Worm (Caenorhabditis elegans) whole organism, L2 larva: Measurements from ENCODE around the gene vab-23.

Source experiments
- C34F6.9 ChIP-seq: fragments of 150-350 bp; optimal IDR thresholded peaks from 2 replicates; lab custom pipeline; 2014; ENCODE audit warnings: missing biosample characterization, missing genetic modification characterization
- F13H6.1 ChIP-seq: sonication (generic microtip); optimal IDR thresholded peaks from 2 replicates; lab custom pipeline; 2016; ENCODE audit warnings: missing genetic modification characterization, missing compliant biosample characterization
- R02D3.7 ChIP-seq: fragments of 150-350 bp; optimal IDR thresholded peaks from 2 replicates; lab custom pipeline; 2014; ENCODE audit warnings: missing biosample characterization, missing genetic modification characterization
- ZK546.5 ChIP-seq: sonication (generic microtip); optimal IDR thresholded peaks from 2 replicates; lab custom pipeline; 2017; ENCODE audit warnings: missing biosample characterization, missing genetic modification characterization
- alr-1 ChIP-seq: fragments of 150-350 bp; optimal IDR thresholded peaks from 2 replicates; lab custom pipeline; 2014; ENCODE audit warnings: missing biosample characterization, missing genetic modification characterization
- ama-1 ChIP-seq: fragments of 150-350 bp; optimal IDR thresholded peaks from 2 replicates; lab custom pipeline; 2018; ENCODE audit warnings: inconsistent platforms
- blmp-1 ChIP-seq: sonication (generic microtip); optimal IDR thresholded peaks from 2 replicates; lab custom pipeline; 2017; ENCODE audit warnings: missing genetic modification characterization, mild to moderate bottlenecking, missing compliant biosample characterization, antibody characterized with exemption, moderate library complexity; ENCODE audit not compliant: insufficient read depth
- ceh-16 ChIP-seq: fragments of 150-350 bp; optimal IDR thresholded peaks from 2 replicates; lab custom pipeline; 2014; ENCODE audit warnings: missing biosample characterization, missing genetic modification characterization
- ceh-82 ChIP-seq: fragments of 150-350 bp; optimal IDR thresholded peaks from 2 replicates; lab custom pipeline; 2014; ENCODE audit warnings: missing biosample characterization, missing genetic modification characterization
- crh-2 ChIP-seq: sonication (generic microtip); optimal IDR thresholded peaks from 2 replicates; lab custom pipeline; 2017; ENCODE audit warnings: missing biosample characterization, missing genetic modification characterization
- dmd-4 ChIP-seq: sonication (generic microtip); optimal IDR thresholded peaks from 2 replicates; lab custom pipeline; 2017; ENCODE audit warnings: missing biosample characterization, missing genetic modification characterization
- egl-27 ChIP-seq: sonication (generic microtip); optimal IDR thresholded peaks from 3 replicates; lab custom pipeline; 2017; ENCODE audit warnings: missing biosample characterization, missing genetic modification reagents, missing genetic modification characterization
- elt-1 ChIP-seq: fragments of 150-350 bp; optimal IDR thresholded peaks from 2 replicates; lab custom pipeline; 2014; ENCODE audit warnings: missing biosample characterization, missing genetic modification characterization
- fos-1 ChIP-seq: fragments of 150-350 bp; optimal IDR thresholded peaks from 2 replicates; lab custom pipeline; 2014; ENCODE audit warnings: missing biosample characterization, missing genetic modification characterization
- gmeb-1 ChIP-seq: fragments of 150-350 bp; optimal IDR thresholded peaks from 2 replicates; lab custom pipeline; 2014; ENCODE audit warnings: missing biosample characterization, missing genetic modification characterization
- lin-39 ChIP-seq: fragments of 150-350 bp; optimal IDR thresholded peaks from 2 replicates; lab custom pipeline; 2014; ENCODE audit warnings: missing biosample characterization, missing genetic modification reagents, missing genetic modification characterization
- mab-5 ChIP-seq: fragments of 150-350 bp; optimal IDR thresholded peaks from 2 replicates; lab custom pipeline; 2014; ENCODE audit warnings: missing biosample characterization, missing genetic modification characterization
- mdl-1 ChIP-seq, 2 experiments: fragments of 150-350 bp in 1 of 2; sonication (generic microtip) in 1 of 2; optimal IDR thresholded peaks; 2 replicates each; lab custom pipeline; 2017; ENCODE audit warnings: missing biosample characterization in 2 of 2, missing genetic modification characterization in 2 of 2
- nhr-10 ChIP-seq: sonication (generic microtip); optimal IDR thresholded peaks from 2 replicates; lab custom pipeline; 2017; ENCODE audit warnings: missing biosample characterization, missing genetic modification characterization
- nhr-11 ChIP-seq: fragments of 150-350 bp; optimal IDR thresholded peaks from 2 replicates; lab custom pipeline; 2014; ENCODE audit warnings: missing biosample characterization, missing genetic modification characterization
- nhr-12 ChIP-seq: fragments of 150-350 bp; optimal IDR thresholded peaks from 2 replicates; lab custom pipeline; 2014; ENCODE audit warnings: missing biosample characterization, missing genetic modification characterization
- nhr-129 ChIP-seq: fragments of 150-350 bp; optimal IDR thresholded peaks from 2 replicates; lab custom pipeline; 2014; ENCODE audit warnings: missing biosample characterization, missing genetic modification characterization
- nhr-21 ChIP-seq: fragments of 150-350 bp; optimal IDR thresholded peaks from 2 replicates; lab custom pipeline; 2014; ENCODE audit warnings: missing biosample characterization, missing genetic modification characterization
- nhr-237 ChIP-seq: fragments of 150-350 bp; optimal IDR thresholded peaks from 2 replicates; lab custom pipeline; 2014; ENCODE audit warnings: missing biosample characterization, missing genetic modification characterization
- nhr-25 ChIP-seq: fragments of 150-350 bp; sonication (generic microtip); optimal IDR thresholded peaks from 3 replicates; lab custom pipeline; 2014; ENCODE audit warnings: missing biosample characterization, missing genetic modification characterization
- nhr-77 ChIP-seq: fragments of 150-350 bp; optimal IDR thresholded peaks from 2 replicates; lab custom pipeline; 2014; ENCODE audit warnings: missing biosample characterization, missing genetic modification characterization
- peb-1 ChIP-seq: fragments of 150-350 bp; optimal IDR thresholded peaks from 2 replicates; lab custom pipeline; 2014; ENCODE audit warnings: missing biosample characterization, missing genetic modification characterization
- sem-4 ChIP-seq: fragments of 150-350 bp; optimal IDR thresholded peaks from 2 replicates; lab custom pipeline; 2014; ENCODE audit warnings: missing biosample characterization, missing genetic modification reagents, missing genetic modification characterization
- skn-1 ChIP-seq: sonication (generic microtip); optimal IDR thresholded peaks from 2 replicates; lab custom pipeline; 2017; ENCODE audit warnings: missing biosample characterization, missing genetic modification characterization
- sma-3 ChIP-seq: sonication (generic microtip); optimal IDR thresholded peaks from 2 replicates; lab custom pipeline; 2016; ENCODE audit warnings: missing genetic modification reagents, missing genetic modification characterization, missing compliant biosample characterization
- sma-9 ChIP-seq, 2 experiments: fragments of 150-350 bp in 1 of 2; sonication (generic microtip) in 1 of 2; optimal IDR thresholded peaks; 2 replicates each; lab custom pipeline; 2014 to 2016; ENCODE audit warnings: missing genetic modification characterization in 2 of 2, mild to moderate bottlenecking in 1 of 2, missing biosample characterization in 1 of 2, missing compliant biosample characterization in 1 of 2, missing genetic modification reagents in 1 of 2, moderate library complexity in 1 of 2
- snpc-4 ChIP-seq: fragments of 150-350 bp; optimal IDR thresholded peaks from 2 replicates; lab custom pipeline; 2014; ENCODE audit warnings: missing biosample characterization, missing genetic modification characterization
- unc-39 ChIP-seq: fragments of 150-350 bp; optimal IDR thresholded peaks from 2 replicates; lab custom pipeline; 2014; ENCODE audit warnings: missing biosample characterization, missing genetic modification characterization
- unc-55 ChIP-seq: fragments of 150-350 bp; sonication (generic microtip); optimal IDR thresholded peaks from 3 replicates; lab custom pipeline; 2014; ENCODE audit warnings: missing biosample characterization, missing genetic modification reagents, missing genetic modification characterization
- unc-62 ChIP-seq: fragments of 150-350 bp; optimal IDR thresholded peaks from 2 replicates; lab custom pipeline; 2014; ENCODE audit warnings: missing biosample characterization, missing genetic modification reagents, missing genetic modification characterization
- zag-1 ChIP-seq: fragments of 150-350 bp; optimal IDR thresholded peaks from 2 replicates; lab custom pipeline; 2014; ENCODE audit warnings: missing biosample characterization, missing genetic modification characterization
- ztf-1 ChIP-seq: fragments of 200-800 bp; sonication (Bioruptor generic); conservative IDR thresholded peaks from 2 replicates; pipeline ENCODE4 v1.3.6; 2022; ENCODE audit warnings: missing genetic modification characterization, missing compliant biosample characterization
- ztf-4 ChIP-seq: fragments of 150-350 bp; optimal IDR thresholded peaks from 2 replicates; lab custom pipeline; 2014; ENCODE audit warnings: missing biosample characterization, missing genetic modification characterization

Gene vab-23

ce11 chrII:11859833-11860232, 41.2 kb downstream of the vab-23 start:
- TF ChIP-seq fos-1 (tag; lab: Kevin White, UChicago) (peak; percentile 26), C34F6.9 (no peak), gmeb-1 (peak; percentile 11)

- TF ChIP-seq gmeb-1 = no peak
- no peak for TF ChIP-seq dmd-4 (tag; lab: Kevin White, UChicago)
- TF ChIP-seq nhr-21 = no peak
- no peak for TF ChIP-seq nhr-12 (tag; lab: Kevin White, UChicago)
- TF ChIP-seq fos-1 (tag; lab: Kevin White, UChicago) = no peak
- no peak for TF ChIP-seq blmp-1 (tag; lab: Kevin White, UChicago)
- TF ChIP-seq unc-39 (tag; lab: Kevin White, UChicago) = no peak
- no peak for TF ChIP-seq sma-3
- no peak for TF ChIP-seq lin-39 (tag; lab: Kevin White, UChicago)
- TF ChIP-seq peb-1 = no peak
- TF ChIP-seq nhr-77 (tag; lab: Kevin White, UChicago) = no peak
- TF ChIP-seq mdl-1 (tag; optimal IDR thresholded peaks at IDR 0.05; lab: Kevin White, UChicago) = no peak
- TF ChIP-seq R02D3.7 (tag; lab: Kevin White, UChicago) = no peak
Observed at ce11 chrII:11856361-11856760, 44.6 kb downstream of the vab-23 start, which contains the start of gene clh-1. TSS of gene clh-1 (minus strand) at chrII:11856461.

- TF ChIP-seq nhr-129 (tag; lab: Kevin White, UChicago) = no peak
- no peak for TF ChIP-seq egl-27 (tag; lab: Kevin White, UChicago)
- TF ChIP-seq F13H6.1 (tag; lab: Kevin White, UChicago) = no peak
- no peak for TF ChIP-seq alr-1 (tag; lab: Kevin White, UChicago)
- no peak for TF ChIP-seq ztf-1
- no peak for TF ChIP-seq peb-1
- no peak for TF ChIP-seq nhr-77 (tag; lab: Kevin White, UChicago)
- no peak for TF ChIP-seq sma-3
- no peak for TF ChIP-seq lin-39 (tag; lab: Kevin White, UChicago)
- TF ChIP-seq sem-4 (tag; lab: Kevin White, UChicago) = no peak
- TF ChIP-seq nhr-10 (tag; lab: Kevin White, UChicago) = no peak
- no peak for TF ChIP-seq nhr-11 (tag; lab: Kevin White, UChicago)
- no peak for TF ChIP-seq nhr-237 (tag; lab: Kevin White, UChicago)
- no peak for TF ChIP-seq mab-5
- no peak for TF ChIP-seq zag-1 (tag; lab: Kevin White, UChicago)
- TF ChIP-seq skn-1 (tag; lab: Kevin White, UChicago) = no peak
- TF ChIP-seq unc-55 = no peak
- TF ChIP-seq unc-62 (GFP tag; lab: Kevin White, UChicago) = no peak
- TF ChIP-seq nhr-25 = no peak
Observed at ce11 chrII:11854749-11855148, 46.3 kb downstream of the vab-23 start.

ce11 chrII:11853108-11853507, 47.9 kb downstream of the vab-23 start:
- TF ChIP-seq sma-3 = no peak
- TF ChIP-seq elt-1 (tag; lab: Kevin White, UChicago) = no peak
- no peak for TF ChIP-seq ztf-4
- TF ChIP-seq nhr-11 (tag; lab: Kevin White, UChicago) = no peak

- TF ChIP-seq crh-2 (tag; lab: Kevin White, UChicago) = no peak
- TF ChIP-seq dmd-4 (tag; lab: Kevin White, UChicago) = no peak
- TF ChIP-seq ama-1 (lab: Kevin White, UChicago) = no peak
- TF ChIP-seq ZK546.5 = no peak
- TF ChIP-seq sma-3 = peak; percentile 27
- TF ChIP-seq ceh-16 (tag; lab: Kevin White, UChicago) = no peak
- TF ChIP-seq mdl-1 (tag; optimal IDR thresholded peaks at IDR 0.05; lab: Kevin White, UChicago) = peak in 1 of 2 experiments; percentile 27
- no peak for TF ChIP-seq sem-4 (tag; lab: Kevin White, UChicago)
- peak; percentile 67 for TF ChIP-seq nhr-25
- TF ChIP-seq sma-9 (GFP tag; optimal IDR thresholded peaks at IDR 0.05; lab: Kevin White, UChicago) = peak; percentile 86
- no peak for TF ChIP-seq sma-9 (tag; optimal IDR thresholded peaks at IDR 0.05; lab: Kevin White, UChicago)
- TF ChIP-seq nhr-12 (tag; lab: Kevin White, UChicago) = no peak
- no peak for TF ChIP-seq snpc-4
- TF ChIP-seq unc-55 = no peak
- TF ChIP-seq R02D3.7 (tag; lab: Kevin White, UChicago) = no peak
- TF ChIP-seq unc-62 (GFP tag; lab: Kevin White, UChicago) = no peak
- TF ChIP-seq nhr-21 = peak; percentile 66
- no peak for TF ChIP-seq zag-1 (tag; lab: Kevin White, UChicago)
- peak; percentile 24 for TF ChIP-seq egl-27 (tag; lab: Kevin White, UChicago)
- no peak for TF ChIP-seq elt-1 (tag; lab: Kevin White, UChicago)
- no peak for TF ChIP-seq gmeb-1
- TF ChIP-seq ceh-82 (tag; lab: Kevin White, UChicago) = no peak
- TF ChIP-seq, all 48 proteins: peak for 6
Observed at ce11 chrII:11852191-11852901, 48.7 kb downstream of the vab-23 start.
